Fruit fly (Drosophila melanogaster) whole organism, embryonic: Measurements from ENCODE around the gene CG43331.

ENCODE experiments used
- Atf-2 ChIP-seq: fragments of 200-800 bp; sonication (Bioruptor generic); optimal IDR thresholded peaks from 2 replicates; lab custom pipeline; 2016; ENCODE audit warnings: missing biosample characterization, missing genetic modification characterization
- B-H1 ChIP-seq: fragments of 200-800 bp; sonication (Bioruptor generic); IDR thresholded peaks from 3 replicates; pipeline ENCODE4 v1.3.6; 2022; ENCODE audit warnings: missing biosample characterization, missing genetic modification characterization
- CG10979 ChIP-seq: fragments of 200-800 bp; sonication (Bioruptor generic); optimal IDR thresholded peaks from 2 replicates; lab custom pipeline; 2018; ENCODE audit warnings: missing biosample characterization, mild to moderate bottlenecking, missing genetic modification characterization, moderate library complexity
- CG15514 ChIP-seq: fragments of 200-800 bp; sonication (Bioruptor generic); optimal IDR thresholded peaks from 3 replicates; lab custom pipeline; 2017; ENCODE audit warnings: missing biosample characterization, missing genetic modification characterization, mild to moderate bottlenecking, moderate library complexity, missing genetic modification reagents
- CG16815 ChIP-seq: fragments of 200-800 bp; sonication (Bioruptor generic); optimal IDR thresholded peaks from 3 replicates; lab custom pipeline; 2017; ENCODE audit warnings: missing biosample characterization, mild to moderate bottlenecking, missing genetic modification characterization
- CG1792 ChIP-seq: fragments of 200-800 bp; sonication (Bioruptor generic); optimal IDR thresholded peaks from 2 replicates; lab custom pipeline; 2016; ENCODE audit warnings: missing biosample characterization, missing genetic modification characterization
- CG18011 ChIP-seq: fragments of 200-800 bp; sonication (Bioruptor generic); optimal IDR thresholded peaks from 2 replicates; lab custom pipeline; 2017; ENCODE audit warnings: missing biosample characterization, missing genetic modification characterization, mild to moderate bottlenecking, moderate library complexity, missing genotype
- CG2199 ChIP-seq: fragments of 200-800 bp; sonication (Bioruptor generic); IDR thresholded peaks from 3 replicates; pipeline ENCODE4 v1.3.6; 2022; ENCODE audit warnings: missing biosample characterization, missing genetic modification characterization
- CG7839 ChIP-seq: fragments of 200-800 bp; sonication (Bioruptor generic); optimal IDR thresholded peaks from 3 replicates; lab custom pipeline; 2018; ENCODE audit warnings: missing biosample characterization, mild to moderate bottlenecking, missing genetic modification characterization, moderate library complexity
- CG8478 ChIP-seq: fragments of >200 bp; optimal IDR thresholded peaks from 2 replicates; lab custom pipeline; 2018
- CG9609 ChIP-seq: fragments of 200-800 bp; sonication (Bioruptor generic); optimal IDR thresholded peaks from 3 replicates; lab custom pipeline; 2016; ENCODE audit warnings: missing biosample characterization, missing genetic modification characterization
- D19A ChIP-seq: fragments of 200-800 bp; optimal IDR thresholded peaks from 3 replicates; lab custom pipeline; 2019; ENCODE audit warnings: missing biosample characterization, mild to moderate bottlenecking, missing genetic modification characterization, moderate library complexity
- Ets65A ChIP-seq: fragments of 200-800 bp; sonication (Bioruptor generic); peaks from one replicate; lab custom pipeline; 2016; ENCODE audit warnings: missing biosample characterization, missing genetic modification characterization
- Hmx ChIP-seq: fragments of 200-800 bp; sonication (Bioruptor generic); optimal IDR thresholded peaks from 2 replicates; lab custom pipeline; 2016; ENCODE audit warnings: missing biosample characterization, missing genetic modification characterization
- Mes4 ChIP-seq: fragments of 200-800 bp; sonication (Bioruptor generic); optimal IDR thresholded peaks from 2 replicates; lab custom pipeline; 2016; ENCODE audit warnings: missing biosample characterization, missing genetic modification characterization
- Xbp1 ChIP-seq: fragments of 200-800 bp; sonication (Bioruptor generic); optimal IDR thresholded peaks from 3 replicates; lab custom pipeline; 2016; ENCODE audit warnings: missing biosample characterization, mild to moderate bottlenecking, missing genetic modification characterization
- abd-A ChIP-seq: fragments of 200-800 bp; sonication (Bioruptor generic); optimal IDR thresholded peaks from 3 replicates; lab custom pipeline; 2019; ENCODE audit warnings: missing biosample characterization, mild to moderate bottlenecking, missing genetic modification characterization, moderate library complexity
- gcm2 ChIP-seq: fragments of 200-800 bp; sonication (Bioruptor generic); optimal IDR thresholded peaks from 2 replicates; lab custom pipeline; 2016; ENCODE audit warnings: missing biosample characterization, missing genetic modification characterization
- hbn ChIP-seq: fragments of 200-800 bp; sonication (Bioruptor generic); IDR thresholded peaks from 2 replicates; pipeline ENCODE4 v1.3.6; 2022; ENCODE audit warnings: missing biosample characterization, missing genetic modification characterization; ENCODE audit not compliant: partially characterized antibody
- knrl ChIP-seq: fragments of 200-800 bp; sonication (Bioruptor generic); IDR thresholded peaks from 3 replicates; pipeline ENCODE4 v1.3.6; 2022; ENCODE audit warnings: missing biosample characterization, missing genetic modification characterization; ENCODE audit not compliant: partially characterized antibody
- lilli ChIP-seq: fragments of 200-800 bp; sonication (Bioruptor generic); optimal IDR thresholded peaks from 3 replicates; lab custom pipeline; 2016; ENCODE audit warnings: missing biosample characterization, missing genetic modification characterization

CG43331 gene

dm6 chr3L:22455953-22456488 is 47.6 kb downstream of the CG43331 start (continued):
- no peak for TF ChIP-seq CG15514 (GFP tag; lab: Kevin White, UChicago)
- TF ChIP-seq abd-A (tag; lab: Kevin White, UChicago): no peak
- no peak for TF ChIP-seq CG2199 (GFP tag; lab: Robert Waterston, UW)
- TF ChIP-seq CG1792: no peak
- TF ChIP-seq, all 482 proteins: peak for 13

DNA sequence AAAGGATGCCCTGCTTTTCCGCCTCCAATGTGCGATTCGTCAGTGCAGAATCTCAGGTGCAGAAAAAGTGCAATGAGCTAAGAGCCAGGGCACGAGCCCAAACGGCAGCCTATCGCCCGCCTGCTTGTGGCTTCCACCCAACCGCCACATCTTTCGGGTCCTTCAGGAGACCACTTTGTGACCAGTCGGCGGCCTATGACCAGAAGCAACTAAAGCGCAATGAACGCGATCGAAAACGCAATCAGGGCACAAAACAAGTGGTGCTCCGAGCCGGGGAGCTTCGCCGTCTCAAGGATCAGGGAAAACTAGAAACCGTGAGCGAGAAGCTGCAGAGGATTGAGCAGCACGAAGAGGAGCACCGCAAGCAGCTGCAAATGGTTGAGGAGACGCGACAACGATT is 49.3 kb downstream of the CG43331 start, which contains the start of gene CG11449:
Gene CG11449, plus strand, starts transcription at position 6 of the 400 bp plus-strand sequence.
- peak; percentile 21 for TF ChIP-seq CG8478 (lab: Kevin White, UChicago)
- peak; percentile 90 for TF ChIP-seq Ets65A (GFP tag; lab: Kevin White, UChicago)
- TF ChIP-seq CG7839 (tag; lab: Kevin White, UChicago): no peak
- TF ChIP-seq gcm2 (GFP tag; lab: Kevin White, UChicago): no peak
- TF ChIP-seq Atf-2: no peak
- TF ChIP-seq CG9609 (GFP tag; lab: Kevin White, UChicago): no peak
- TF ChIP-seq knrl: no peak
- no peak for TF ChIP-seq B-H1
- TF ChIP-seq CG18011 (GFP tag; lab: Kevin White, UChicago): no peak
- TF ChIP-seq D19A (tag; lab: Kevin White, UChicago): no peak
- TF ChIP-seq lilli (GFP tag; lab: Kevin White, UChicago): no peak
- TF ChIP-seq CG16815: no peak
- TF ChIP-seq hbn: no peak
- TF ChIP-seq Hmx (GFP tag; lab: Kevin White, UChicago): no peak
- no peak for TF ChIP-seq Mes4 (GFP tag; lab: Kevin White, UChicago)
- no peak for TF ChIP-seq Xbp1
- TF ChIP-seq CG10979 (tag; lab: Kevin White, UChicago): no peak
